Worm (Caenorhabditis elegans) whole organism, late embryonic: Measurements from ENCODE around the gene C46C2.6.
A peak's percentile ranks its signal among the peaks of the same experiment; 100 is the strongest.

Experiments used
- C38D4.7 ChIP-seq: fragments of 200-800 bp; sonication (Bioruptor generic); optimal IDR thresholded peaks from 2 replicates; lab custom pipeline; 2018; ENCODE audit warnings: mild to moderate bottlenecking, missing genetic modification characterization, moderate library complexity, missing compliant biosample characterization
- F13H6.1 ChIP-seq: sonication (generic microtip); optimal IDR thresholded peaks from 2 replicates; lab custom pipeline; 2016; ENCODE audit warnings: missing genetic modification characterization, missing compliant biosample characterization
- K02D7.2 ChIP-seq: sonication (generic microtip); optimal IDR thresholded peaks from 2 replicates; lab custom pipeline; 2017; ENCODE audit warnings: mild to moderate bottlenecking, missing genetic modification characterization, missing compliant biosample characterization
- ama-1 ChIP-seq: fragments of 150-350 bp; optimal IDR thresholded peaks from 2 replicates; lab custom pipeline; 2014
- ceh-18 ChIP-seq: sonication (generic microtip); optimal IDR thresholded peaks from 2 replicates; lab custom pipeline; 2016; ENCODE audit warnings: missing genetic modification characterization, missing compliant biosample characterization
- ceh-2 ChIP-seq: sonication (generic microtip); optimal IDR thresholded peaks from 2 replicates; lab custom pipeline; 2016; ENCODE audit warnings: missing genotype, missing genetic modification characterization, missing compliant biosample characterization
- ceh-22 ChIP-seq: sonication (generic microtip); optimal IDR thresholded peaks from 2 replicates; lab custom pipeline; 2017; ENCODE audit warnings: missing biosample characterization, missing genetic modification characterization
- ceh-24 ChIP-seq: sonication (generic microtip); optimal IDR thresholded peaks from 2 replicates; lab custom pipeline; 2016; ENCODE audit warnings: mild to moderate bottlenecking, missing genetic modification characterization, missing compliant biosample characterization
- ceh-30 ChIP-seq: fragments of 150-350 bp; optimal IDR thresholded peaks from 2 replicates; lab custom pipeline; 2014; ENCODE audit warnings: missing biosample characterization, missing genetic modification characterization
- dmd-4 ChIP-seq: sonication (generic microtip); optimal IDR thresholded peaks from 2 replicates; lab custom pipeline; 2016; ENCODE audit warnings: borderline replicate concordance, missing genetic modification characterization, missing compliant biosample characterization
- elt-2 ChIP-seq: sonication (generic microtip); optimal IDR thresholded peaks from 2 replicates; lab custom pipeline; 2016; ENCODE audit warnings: missing genetic modification reagents, missing genetic modification characterization, missing compliant biosample characterization
- elt-4 ChIP-seq: sonication (generic microtip); optimal IDR thresholded peaks from 2 replicates; lab custom pipeline; 2016; ENCODE audit warnings: missing genetic modification characterization, missing compliant biosample characterization
- eyg-1 ChIP-seq: sonication (generic microtip); optimal IDR thresholded peaks from 2 replicates; lab custom pipeline; 2016; ENCODE audit warnings: missing genotype, missing genetic modification characterization, missing compliant biosample characterization
- fax-1 ChIP-seq: sonication (generic microtip); optimal IDR thresholded peaks from 2 replicates; lab custom pipeline; 2016; ENCODE audit warnings: missing genotype, missing genetic modification characterization, missing compliant biosample characterization
- fkh-10 ChIP-seq: fragments of 150-350 bp; optimal IDR thresholded peaks from 2 replicates; lab custom pipeline; 2014; ENCODE audit warnings: missing biosample characterization, missing genetic modification reagents, missing genetic modification characterization
- gmeb-2 ChIP-seq: sonication (generic microtip); optimal IDR thresholded peaks from 2 replicates; lab custom pipeline; 2016; ENCODE audit warnings: missing genetic modification characterization, inconsistent platforms, missing compliant biosample characterization
- hlh-30 ChIP-seq: sonication (generic microtip); optimal IDR thresholded peaks from 2 replicates; lab custom pipeline; 2017; ENCODE audit warnings: antibody characterized with exemption, missing genetic modification characterization, missing compliant biosample characterization; ENCODE audit not compliant: insufficient read depth
- hlh-6 ChIP-seq: sonication (generic microtip); optimal IDR thresholded peaks from 2 replicates; lab custom pipeline; 2016; ENCODE audit warnings: missing genotype, missing genetic modification characterization, missing compliant biosample characterization
- mec-3 ChIP-seq: sonication (generic microtip); optimal IDR thresholded peaks from 2 replicates; lab custom pipeline; 2016; ENCODE audit warnings: borderline replicate concordance, missing genetic modification characterization, missing compliant biosample characterization
- nfya-1 ChIP-seq: sonication (generic microtip); optimal IDR thresholded peaks from 2 replicates; lab custom pipeline; 2017; ENCODE audit warnings: missing genetic modification characterization, mild to moderate bottlenecking, missing compliant biosample characterization, antibody characterized with exemption, moderate library complexity
- nhr-232 ChIP-seq: sonication (generic microtip); optimal IDR thresholded peaks from 2 replicates; lab custom pipeline; 2016; ENCODE audit warnings: missing genetic modification characterization, missing compliant biosample characterization
- pag-3 ChIP-seq: sonication (generic microtip); optimal IDR thresholded peaks from 2 replicates; lab custom pipeline; 2016; ENCODE audit warnings: missing compliant biosample characterization, missing genetic modification characterization, borderline replicate concordance
- pros-1 ChIP-seq: fragments of 150-350 bp; optimal IDR thresholded peaks from 2 replicates; lab custom pipeline; 2014; ENCODE audit warnings: missing biosample characterization, missing genetic modification reagents, missing genetic modification characterization
- sdc-2 ChIP-seq: sonication (generic microtip); optimal IDR thresholded peaks from 2 replicates; lab custom pipeline; 2016; ENCODE audit warnings: missing genotype, missing genetic modification characterization, missing compliant biosample characterization
- sox-2 ChIP-seq: fragments of 200-800 bp; sonication (Bioruptor generic); IDR thresholded peaks from 2 replicates; pipeline ENCODE4 v1.3.6; 2022; ENCODE audit warnings: missing genetic modification reagents, missing genetic modification characterization, missing compliant biosample characterization
- tbx-7 ChIP-seq: sonication (generic microtip); optimal IDR thresholded peaks from 2 replicates; lab custom pipeline; 2016; ENCODE audit warnings: missing genotype, missing genetic modification characterization, missing compliant biosample characterization
- unc-3 ChIP-seq, 2 experiments: fragments of 200-800 bp in 1 of 2; sonication (Bioruptor generic) in 1 of 2; sonication (generic microtip) in 1 of 2; conservative IDR thresholded peaks in 1 of 2; optimal IDR thresholded peaks in 1 of 2; 2 replicates each; pipeline versions ENCODE4 v1.3.6 to Lab custom; 2016 to 2022; ENCODE audit warnings: missing compliant biosample characterization in 2 of 2, missing genetic modification characterization in 2 of 2, missing genetic modification reagents in 1 of 2
- unc-42 ChIP-seq: sonication (generic microtip); optimal IDR thresholded peaks from 2 replicates; lab custom pipeline; 2016; ENCODE audit warnings: missing genotype, missing genetic modification characterization, missing compliant biosample characterization
- unc-55 ChIP-seq: sonication (generic microtip); optimal IDR thresholded peaks from 2 replicates; lab custom pipeline; 2017; ENCODE audit warnings: missing biosample characterization, missing genetic modification reagents, missing genetic modification characterization
- unc-86 ChIP-seq: sonication (generic microtip); optimal IDR thresholded peaks from 2 replicates; lab custom pipeline; 2016; ENCODE audit warnings: missing genetic modification characterization, missing compliant biosample characterization
- zip-5 ChIP-seq: sonication (generic microtip); optimal IDR thresholded peaks from 2 replicates; lab custom pipeline; 2016; ENCODE audit warnings: missing genetic modification characterization, missing compliant biosample characterization

The C46C2.6 gene

ce11 chrIV:9196755-9197154 lies 15.5 kb upstream of the C46C2.6 start (continued):
- peak; percentile 7 for TF ChIP-seq elt-2
- no peak for TF ChIP-seq ceh-22
- TF ChIP-seq mec-3: no peak
- TF ChIP-seq sdc-2 (tag; lab: Kevin White, UChicago): peak; percentile 11
- TF ChIP-seq ceh-24 (tag; lab: Kevin White, UChicago): no peak
- peak; percentile 94 for TF ChIP-seq nfya-1 (tag; lab: Kevin White, UChicago)
- no peak for TF ChIP-seq ama-1 (lab: Kevin White, UChicago)

- TF ChIP-seq unc-86 (tag; lab: Kevin White, UChicago) (no peak), hlh-30 (tag; lab: Kevin White, UChicago) (peak; percentile 53), mec-3 (no peak), tbx-7 (no peak), elt-2 (peak; percentile 38), pag-3 (tag; lab: Kevin White, UChicago) (no peak), ceh-24 (tag; lab: Kevin White, UChicago) (no peak), hlh-6 (tag; lab: Kevin White, UChicago) (no peak), pros-1 (no peak), C38D4.7 (GFP tag; lab: Kevin White, UChicago) (no peak), unc-55 (GFP tag; lab: Kevin White, UChicago) (no peak), unc-42 (tag; lab: Kevin White, UChicago) (no peak), ceh-2 (tag; lab: Kevin White, UChicago) (no peak)
Measured at ce11 chrIV:9198136-9198535, 14.1 kb upstream of the C46C2.6 start.

- no peak for TF ChIP-seq elt-4
- no peak for TF ChIP-seq sox-2
- TF ChIP-seq elt-2: peak; percentile 64
Measured at ce11 chrIV:9199148-9199938, 12.9 kb upstream of the C46C2.6 start.

DNA sequence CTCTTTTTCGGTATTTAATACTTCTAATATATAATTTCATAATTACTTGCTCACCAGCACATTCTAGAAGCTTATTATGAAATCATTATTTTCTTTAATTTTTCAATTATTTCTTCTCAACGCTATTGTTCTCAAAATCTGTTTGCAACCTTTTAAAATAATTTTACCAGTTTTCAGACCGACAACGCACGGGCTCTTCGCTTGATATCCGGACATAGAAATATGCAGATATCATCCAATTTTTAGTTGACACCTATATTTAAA lies 12.3 kb upstream of the C46C2.6 start, which contains the start of gene wnk-1:
wnk-1 (plus strand) TSS at position 165 of the 264 bp plus-strand sequence.
- no peak for TF ChIP-seq hlh-30 (tag; lab: Kevin White, UChicago)
- no peak for TF ChIP-seq fkh-10 (GFP tag; lab: Kevin White, UChicago)
- TF ChIP-seq elt-2: no peak
- TF ChIP-seq gmeb-2 (tag; lab: Kevin White, UChicago): no peak
- TF ChIP-seq K02D7.2: no peak
- no peak for TF ChIP-seq zip-5 (tag; lab: Kevin White, UChicago)
- TF ChIP-seq dmd-4 (tag; lab: Kevin White, UChicago): no peak
- no peak for TF ChIP-seq pag-3 (tag; lab: Kevin White, UChicago)
- TF ChIP-seq F13H6.1 (tag; lab: Kevin White, UChicago): no peak
- TF ChIP-seq eyg-1 (tag; lab: Kevin White, UChicago): no peak
- TF ChIP-seq unc-55 (GFP tag; lab: Kevin White, UChicago): no peak
- no peak for TF ChIP-seq sdc-2 (tag; lab: Kevin White, UChicago)
- TF ChIP-seq ceh-30: no peak

- no peak for TF ChIP-seq pag-3 (tag; lab: Kevin White, UChicago)
- no peak for TF ChIP-seq unc-3 (GFP tag; conservative IDR thresholded peaks at IDR 0.05; lab: Robert Waterston, UW)
- TF ChIP-seq unc-3 (tag; optimal IDR thresholded peaks at IDR 0.05; lab: Kevin White, UChicago): no peak
- no peak for TF ChIP-seq nhr-232 (tag; lab: Kevin White, UChicago)
- TF ChIP-seq ceh-18 (tag; lab: Kevin White, UChicago): no peak
- TF ChIP-seq, all 69 proteins: peak for 0
Measured at ce11 chrIV:9210841-9211240, 1.4 kb upstream of the C46C2.6 start.

ce11 chrIV:9214823-9215222 lies 2.6 kb downstream of the C46C2.6 start:
- TF ChIP-seq unc-86 (tag; lab: Kevin White, UChicago) (no peak), C38D4.7 (GFP tag; lab: Kevin White, UChicago) (no peak), fax-1 (tag; lab: Kevin White, UChicago) (no peak), ama-1 (lab: Kevin White, UChicago) (no peak)
